Fruit fly (Drosophila melanogaster): ENCODE data around the gene CG32152.

- no peak for TF ChIP-seq pan (optimal IDR thresholded peaks at IDR 0.05)
- TF ChIP-seq EcR (GFP tag; optimal IDR thresholded peaks at IDR 0.05): no peak
- no peak for TF ChIP-seq usp (GFP tag; optimal IDR thresholded peaks at IDR 0.05)
- TF ChIP-seq Dll (optimal IDR thresholded peaks at IDR 0.05): no peak
- no peak for TF ChIP-seq psq (optimal IDR thresholded peaks at IDR 0.05)
- no peak for TF ChIP-seq CG8478 (optimal IDR thresholded peaks at IDR 0.05)
Observed at dm6 chr3L:16121791-16122190, 22.0 kb downstream of the CG32152 start, which contains the start of gene Strump.
